3 fruit fly cellular contexts compared by ENCODE assay signal in the genomic region with DNA sequence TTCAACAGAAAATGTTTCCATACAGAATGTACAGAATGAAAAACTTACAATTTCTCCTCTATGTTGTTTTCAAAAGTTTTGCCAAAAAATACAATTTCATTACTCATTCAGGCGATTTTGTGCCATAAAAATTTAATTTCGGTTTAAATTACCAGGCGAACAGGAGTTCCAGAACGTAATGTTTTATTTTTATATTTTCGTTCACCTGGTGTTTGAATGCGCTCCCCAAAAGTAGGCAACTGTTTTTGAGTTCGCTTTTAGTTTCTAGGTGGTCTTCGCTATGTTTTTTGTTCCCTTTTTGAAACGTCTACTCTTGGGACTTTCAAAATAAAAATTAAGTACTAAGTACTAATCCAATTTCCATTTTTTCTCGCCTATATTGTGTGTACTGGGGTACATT.
TF ChIP-seq lines count a peak whose summit lies in the region.

No protein-coding gene starts in this region.

- TF ChIP-seq CTCF in whole organism, embryonic (GFP tag; optimal IDR thresholded peaks at IDR 0.05; lab: Kevin White, UChicago) = no peak

TF ChIP-seq in whole organism, adult, 20 proteins besides CTCF, POLR2A, EP300 and RAD21:
- TF ChIP-seq cic (GFP tag; optimal IDR thresholded peaks at IDR 0.05; lab: Kevin White, UChicago) (no peak), CG1620 (GFP tag; optimal IDR thresholded peaks at IDR 0.05; lab: Kevin White, UChicago) (no peak), kay (GFP tag; lab: Kevin White, UChicago; ENCODE audit: borderline replicate concordance) (peak; percentile 70)
TF ChIP-seq in whole organism, adult: peak in this region for 1.

TF ChIP-seq in whole organism, embryonic, 481 proteins besides CTCF, POLR2A, EP300 and RAD21:
- TF ChIP-seq CG31224 (GFP tag; IDR thresholded peaks at IDR 0.05; lab: Robert Waterston, UW) (0 out of 2 replicates have a peak, but pooled peaks have one; percentile 21), CG2199 (GFP tag; IDR thresholded peaks at IDR 0.05; lab: Robert Waterston, UW) (0 out of 3 replicates have a peak, but pooled peaks have one; percentile 69), CG4854 (GFP tag; optimal IDR thresholded peaks at IDR 0.05; lab: Kevin White, UChicago) (no peak), sens (GFP tag; lab: Kevin White, UChicago) (peak; percentile 56)

TF ChIP-seq in whole organism, prepupa, 60 proteins besides CTCF, POLR2A, EP300 and RAD21:
- TF ChIP-seq vri (GFP tag; optimal IDR thresholded peaks at IDR 0.05; lab: Kevin White, UChicago) (no peak), Eip78C (GFP tag; lab: Kevin White, UChicago) (peak; percentile 39)
